Worm (Caenorhabditis elegans): ENCODE results near the gene frpr-1.

The frpr-1 gene

ce11 chrX:8110193-8110592 lies 19.2 kb downstream of the frpr-1 start, which contains the start of gene K07E3.1:
Gene K07E3.1 (plus strand): TSS chrX:8110439.
- TF ChIP-seq snpc-1.3 (tag; optimal IDR thresholded peaks at IDR 0.05; ENCODE audit: insufficient read depth), result no peak
- TF ChIP-seq Y79H2A.3 (GFP tag; conservative IDR thresholded peaks at IDR 0.05), result no peak
- TF ChIP-seq akir-1 (GFP tag; optimal IDR thresholded peaks at IDR 0.05), result peak; percentile 9
- no peak for TF ChIP-seq ztf-22 (GFP tag; optimal IDR thresholded peaks at IDR 0.05)
- TF ChIP-seq Y53F4B.3 (GFP tag; IDR thresholded peaks at IDR 0.05), result no peak

DNA sequence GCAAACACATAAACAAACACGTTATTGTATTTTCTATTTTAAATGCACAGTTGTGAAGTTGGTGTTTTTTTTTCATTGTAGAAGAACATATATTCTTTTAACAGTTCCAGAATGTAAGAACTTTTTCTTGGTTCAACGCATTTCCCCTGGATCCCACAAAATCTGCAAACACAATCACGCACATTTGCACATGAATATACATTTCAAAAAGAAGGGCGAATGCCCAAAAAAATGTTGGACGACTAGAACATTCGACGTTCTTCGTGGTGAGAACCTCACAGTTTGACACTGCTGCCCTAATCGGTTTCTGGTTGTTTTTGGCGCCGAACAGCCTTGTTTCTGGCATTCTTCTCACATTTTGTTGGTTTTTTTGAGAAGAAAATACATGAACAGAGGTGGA lies 19.9 kb downstream of the frpr-1 start:
- TF ChIP-seq T26A5.8 (tag; optimal IDR thresholded peaks at IDR 0.05) (no peak), ceh-79 (tag; optimal IDR thresholded peaks at IDR 0.05) (no peak), F39B2.1 (GFP tag; IDR thresholded peaks at IDR 0.05) (no peak), hrde-1 (tag; optimal IDR thresholded peaks at IDR 0.05; ENCODE audit: borderline replicate concordance) (no peak), rpc-1 (optimal IDR thresholded peaks at IDR 0.05) (no peak), rpc-1 (tag; optimal IDR thresholded peaks at IDR 0.05) (no peak), pha-4 (tag; optimal IDR thresholded peaks at IDR 0.05) (peak; percentile 21), hlh-12 (tag; optimal IDR thresholded peaks at IDR 0.05) (no peak), lsy-27 (tag; optimal IDR thresholded peaks at IDR 0.05; ENCODE audit: borderline replicate concordance, insufficient read depth) (no peak), F33H1.4 (GFP tag; IDR thresholded peaks at IDR 0.05) (no peak), hmg-1.2 (GFP tag; IDR thresholded peaks at IDR 0.05) (0 out of 2 replicates have a peak, but pooled peaks have one; percentile 4), F57A8.1 (GFP tag; optimal IDR thresholded peaks at IDR 0.05) (no peak), sdz-38 (tag; optimal IDR thresholded peaks at IDR 0.05) (no peak), tbp1 (GFP tag; optimal IDR thresholded peaks at IDR 0.05) (peak; percentile 10), ccch-3 (GFP tag; optimal IDR thresholded peaks at IDR 0.05) (no peak), chd-7 (tag; optimal IDR thresholded peaks at IDR 0.05) (no peak), Y53F4B.3 (GFP tag; IDR thresholded peaks at IDR 0.05) (no peak), somi-1 (GFP tag; optimal IDR thresholded peaks at IDR 0.05) (no peak), K12H6.12 (tag; optimal IDR thresholded peaks at IDR 0.05) (no peak), F23B12.7 (tag; optimal IDR thresholded peaks at IDR 0.05; ENCODE audit: insufficient read depth) (no peak), nhr-80 (tag; optimal IDR thresholded peaks at IDR 0.05) (peak; percentile 35), ceh-27 (GFP tag; optimal IDR thresholded peaks at IDR 0.05) (peak; percentile 10), hmg-20 (GFP tag; IDR thresholded peaks at IDR 0.05) (no peak), him-1 (tag; optimal IDR thresholded peaks at IDR 0.05) (no peak), B0035.1 (tag; optimal IDR thresholded peaks at IDR 0.05) (no peak), F10E7.11 (tag; optimal IDR thresholded peaks at IDR 0.05) (no peak), egl-18 (GFP tag; IDR thresholded peaks at IDR 0.05) (no peak), lin-40 (tag; optimal IDR thresholded peaks at IDR 0.05) (peak; percentile 44), ztf-3 (GFP tag; optimal IDR thresholded peaks at IDR 0.05) (no peak), madf-3 (GFP tag; IDR thresholded peaks at IDR 0.05) (no peak), cebp-1 (GFP tag; IDR thresholded peaks at IDR 0.05) (no peak), cebp-1 (tag; optimal IDR thresholded peaks at IDR 0.05) (no peak), hsf-1 (GFP tag; IDR thresholded peaks at IDR 0.05) (peak; percentile 71), Y56A3A.18 (GFP tag; IDR thresholded peaks at IDR 0.05) (no peak), B0261.1 (tag; optimal IDR thresholded peaks at IDR 0.05) (no peak), nfyb-1 (GFP tag; IDR thresholded peaks at IDR 0.05) (no peak), let-607 (tag; optimal IDR thresholded peaks at IDR 0.05) (peak in 1 of 2 experiments; percentile 28), F37B4.10 (GFP tag; IDR thresholded peaks at IDR 0.05) (no peak), F55B11.4 (tag; optimal IDR thresholded peaks at IDR 0.05; ENCODE audit: borderline replicate concordance, insufficient read depth) (no peak), T07F8.4 (tag; optimal IDR thresholded peaks at IDR 0.05) (no peak), tlf-1 (GFP tag; optimal IDR thresholded peaks at IDR 0.05) (no peak), attf-5 (GFP tag; optimal IDR thresholded peaks at IDR 0.05) (no peak), tbx-9 (tag; optimal IDR thresholded peaks at IDR 0.05; ENCODE audit: borderline replicate concordance) (no peak)
